Fruit fly (Drosophila melanogaster) whole organism, embryonic: ENCODE measurements around the gene CG14695.
A peak's percentile ranks its signal among the peaks of the same experiment; 100 is the strongest.

ENCODE experiments used
- Atf-2 ChIP-seq: fragments of 200-800 bp; sonication (Bioruptor generic); optimal IDR thresholded peaks from 2 replicates; lab custom pipeline; 2016; ENCODE audit warnings: missing biosample characterization, missing genetic modification characterization
- Bteb2 ChIP-seq: fragments of 200-800 bp; sonication (Bioruptor generic); optimal IDR thresholded peaks from 2 replicates; lab custom pipeline; 2016; ENCODE audit warnings: missing biosample characterization, missing genetic modification characterization
- CG10431 ChIP-seq: fragments of 200-800 bp; sonication (Bioruptor generic); optimal IDR thresholded peaks from 3 replicates; lab custom pipeline; 2018; ENCODE audit warnings: missing biosample characterization, mild to moderate bottlenecking, missing genetic modification characterization
- CG11093 ChIP-seq: fragments of 200-800 bp; sonication (Bioruptor generic); IDR thresholded peaks from 3 replicates; pipeline ENCODE4 v1.3.6; 2022; ENCODE audit warnings: missing biosample characterization, missing genetic modification characterization
- CG12071 ChIP-seq: fragments of 200-800 bp; sonication (Bioruptor generic); optimal IDR thresholded peaks from 3 replicates; lab custom pipeline; 2018; ENCODE audit warnings: missing biosample characterization, mild to moderate bottlenecking, missing genetic modification characterization
- CG12155 ChIP-seq: fragments of 200-800 bp; sonication (Bioruptor generic); optimal IDR thresholded peaks from 3 replicates; lab custom pipeline; 2016; ENCODE audit warnings: missing biosample characterization, missing genetic modification characterization
- CG12659 ChIP-seq: fragments of 200-800 bp; sonication (Bioruptor generic); optimal IDR thresholded peaks from 3 replicates; lab custom pipeline; 2017; ENCODE audit warnings: mild to moderate bottlenecking, missing biosample characterization, missing genetic modification reagents, missing genetic modification characterization
- CG13123 ChIP-seq: fragments of 200-800 bp; sonication (Bioruptor generic); optimal IDR thresholded peaks from 2 replicates; lab custom pipeline; 2016; ENCODE audit warnings: missing biosample characterization, missing genetic modification characterization
- CG14050 ChIP-seq: fragments of 200-800 bp; sonication (Bioruptor generic); IDR thresholded peaks from 3 replicates; pipeline ENCODE4 v1.3.6; 2022; ENCODE audit warnings: missing biosample characterization, missing genetic modification characterization
- CG15479 ChIP-seq: fragments of 200-800 bp; sonication (Bioruptor generic); optimal IDR thresholded peaks from 3 replicates; lab custom pipeline; 2019; ENCODE audit warnings: missing biosample characterization, mild to moderate bottlenecking, missing genetic modification characterization, moderate library complexity
- CG16813 ChIP-seq: fragments of 200-800 bp; sonication (Bioruptor generic); IDR thresholded peaks from 3 replicates; pipeline ENCODE4 v1.3.6; 2022; ENCODE audit warnings: missing biosample characterization, missing genetic modification characterization; ENCODE audit not compliant: partially characterized antibody
- CG17829 ChIP-seq: fragments of 200-800 bp; optimal IDR thresholded peaks from 2 replicates; lab custom pipeline; 2019; ENCODE audit warnings: missing biosample characterization, mild to moderate bottlenecking, missing genetic modification characterization, moderate library complexity
- CG18476 ChIP-seq: fragments of 200-800 bp; sonication (Bioruptor generic); optimal IDR thresholded peaks from 2 replicates; lab custom pipeline; 2016; ENCODE audit warnings: missing biosample characterization, mild to moderate bottlenecking, missing genetic modification characterization
- CG2678 ChIP-seq: fragments of 200-800 bp; sonication (Bioruptor generic); optimal IDR thresholded peaks from 3 replicates; lab custom pipeline; 2019; ENCODE audit warnings: missing biosample characterization, mild to moderate bottlenecking, missing genetic modification characterization, moderate library complexity
- CG30020 ChIP-seq: fragments of 200-800 bp; optimal IDR thresholded peaks from 2 replicates; lab custom pipeline; 2019; ENCODE audit warnings: missing biosample characterization, mild to moderate bottlenecking, missing genetic modification characterization, moderate library complexity
- CG30403 ChIP-seq: fragments of 200-800 bp; sonication (Bioruptor generic); optimal IDR thresholded peaks from 3 replicates; lab custom pipeline; 2016; ENCODE audit warnings: missing biosample characterization, missing genetic modification characterization
- CG3163 ChIP-seq: fragments of 200-800 bp; sonication (Bioruptor generic); optimal IDR thresholded peaks from 3 replicates; lab custom pipeline; 2016; ENCODE audit warnings: missing biosample characterization, missing genetic modification characterization
- CG32767 ChIP-seq: fragments of 200-800 bp; sonication (Bioruptor generic); IDR thresholded peaks from 2 replicates; pipeline ENCODE4 v1.3.6; 2022; ENCODE audit warnings: missing biosample characterization, missing genetic modification characterization
- CG33557 ChIP-seq: fragments of 200-800 bp; sonication (Bioruptor generic); optimal IDR thresholded peaks from 2 replicates; lab custom pipeline; 2019; ENCODE audit warnings: missing biosample characterization, mild to moderate bottlenecking, missing genetic modification characterization, moderate library complexity
- CG4328 ChIP-seq: fragments of 200-800 bp; sonication (Bioruptor generic); optimal IDR thresholded peaks from 3 replicates; lab custom pipeline; 2017; ENCODE audit warnings: missing biosample characterization, missing genetic modification reagents, missing genetic modification characterization
- CG8944 ChIP-seq: fragments of 200-800 bp; sonication (Bioruptor generic); optimal IDR thresholded peaks from 3 replicates; lab custom pipeline; 2016; ENCODE audit warnings: missing biosample characterization, missing genetic modification characterization
- CHES-1-like ChIP-seq: fragments of 200-800 bp; sonication (Bioruptor generic); optimal IDR thresholded peaks from 2 replicates; lab custom pipeline; 2016; ENCODE audit warnings: missing biosample characterization, missing genetic modification characterization
- Doc3 ChIP-seq: fragments of 200-800 bp; sonication (Bioruptor generic); IDR thresholded peaks from 3 replicates; pipeline ENCODE4 v1.3.6; 2022; ENCODE audit warnings: missing biosample characterization, missing genetic modification characterization; ENCODE audit not compliant: partially characterized antibody
- Dp ChIP-seq: fragments of 200-800 bp; sonication (Bioruptor generic); optimal IDR thresholded peaks from 2 replicates; lab custom pipeline; 2018; ENCODE audit warnings: missing biosample characterization, mild to moderate bottlenecking, missing genetic modification characterization, moderate library complexity
- MESR4 ChIP-seq: fragments of 200-800 bp; sonication (Bioruptor generic); optimal IDR thresholded peaks from 2 replicates; lab custom pipeline; 2018; ENCODE audit warnings: missing biosample characterization, mild to moderate bottlenecking, missing genetic modification characterization, moderate library complexity
- Meics ChIP-seq: fragments of 200-800 bp; sonication (Bioruptor generic); optimal IDR thresholded peaks from 2 replicates; lab custom pipeline; 2017; ENCODE audit warnings: missing biosample characterization, mild to moderate bottlenecking, missing genetic modification characterization
- Oaz ChIP-seq: fragments of 200-800 bp; sonication (Bioruptor generic); IDR thresholded peaks from 2 replicates; pipeline ENCODE4 v1.3.6; 2022; ENCODE audit warnings: missing biosample characterization, missing genetic modification characterization
- Pdp1 ChIP-seq, 2 experiments: fragments of 200-800 bp; sonication (Bioruptor generic); optimal IDR thresholded peaks; 3 replicates each; lab custom pipeline; 2016; ENCODE audit warnings: missing biosample characterization in 2 of 2, missing genetic modification characterization in 2 of 2, mild to moderate bottlenecking in 1 of 2, moderate library complexity in 1 of 2
- Rx ChIP-seq: fragments of 200-800 bp; sonication (Bioruptor generic); IDR thresholded peaks from 2 replicates; pipeline ENCODE4 v1.3.6; 2022; ENCODE audit warnings: missing biosample characterization, missing genetic modification characterization
- Sry-δ ChIP-seq: fragments of 200-800 bp; sonication (Bioruptor generic); optimal IDR thresholded peaks from 2 replicates; lab custom pipeline; 2016; ENCODE audit warnings: missing biosample characterization, missing genetic modification characterization
- Ssrp ChIP-seq: fragments of 200-800 bp; sonication (Bioruptor generic); optimal IDR thresholded peaks from 2 replicates; lab custom pipeline; 2018; ENCODE audit warnings: missing biosample characterization, mild to moderate bottlenecking, missing genetic modification characterization, moderate library complexity
- Stat92E ChIP-seq, 3 experiments: fragments of >200 bp in 2 of 3; fragments of 200-800 bp in 1 of 3; sonication (Bioruptor generic) in 1 of 3; optimal IDR thresholded peaks; 2 replicates each; lab custom pipeline; 2017 to 2019; ENCODE audit warnings: missing biosample characterization in 3 of 3, missing genetic modification characterization in 3 of 3, mild to moderate bottlenecking in 1 of 3, moderate library complexity in 1 of 3
- bab2 ChIP-seq: fragments of 200-800 bp; sonication (Bioruptor generic); optimal IDR thresholded peaks from 2 replicates; lab custom pipeline; 2016; ENCODE audit warnings: missing biosample characterization, missing genetic modification characterization
- bbx ChIP-seq: fragments of 200-800 bp; sonication (Bioruptor generic); IDR thresholded peaks from 2 replicates; pipeline ENCODE4 v1.3.6; 2022; ENCODE audit warnings: missing biosample characterization, missing genetic modification characterization; ENCODE audit not compliant: partially characterized antibody
- bowl ChIP-seq: fragments of 200-800 bp; sonication (Bioruptor generic); IDR thresholded peaks from 2 replicates; pipeline ENCODE4 v1.3.6; 2022; ENCODE audit warnings: missing biosample characterization, missing genetic modification characterization
- dm ChIP-seq: fragments of 200-800 bp; sonication (Bioruptor generic); optimal IDR thresholded peaks from 3 replicates; lab custom pipeline; 2016; ENCODE audit warnings: missing biosample characterization, missing genetic modification characterization
- ems ChIP-seq: fragments of 200-800 bp; sonication (Bioruptor generic); optimal IDR thresholded peaks from 3 replicates; lab custom pipeline; 2016; ENCODE audit warnings: missing biosample characterization, missing genetic modification characterization
- fd96Cb ChIP-seq: fragments of 200-800 bp; sonication (Bioruptor generic); optimal IDR thresholded peaks from 2 replicates; lab custom pipeline; 2018; ENCODE audit warnings: missing biosample characterization, mild to moderate bottlenecking, missing genetic modification characterization, moderate library complexity
- hbn ChIP-seq: fragments of 200-800 bp; sonication (Bioruptor generic); IDR thresholded peaks from 2 replicates; pipeline ENCODE4 v1.3.6; 2022; ENCODE audit warnings: missing biosample characterization, missing genetic modification characterization; ENCODE audit not compliant: partially characterized antibody
- ind ChIP-seq: fragments of 200-800 bp; sonication (Bioruptor generic); optimal IDR thresholded peaks from 3 replicates; lab custom pipeline; 2016; ENCODE audit warnings: missing biosample characterization, missing genetic modification characterization
- jigr1 ChIP-seq: fragments of 200-800 bp; sonication (Bioruptor generic); IDR thresholded peaks from 3 replicates; pipeline ENCODE4 v1.3.6; 2022; ENCODE audit warnings: missing biosample characterization, missing genetic modification characterization
- nerfin-1 ChIP-seq: fragments of 200-800 bp; sonication (Bioruptor generic); optimal IDR thresholded peaks from 3 replicates; lab custom pipeline; 2019; ENCODE audit warnings: missing biosample characterization, mild to moderate bottlenecking, missing genetic modification characterization, moderate library complexity
- nmo ChIP-seq: fragments of 200-800 bp; sonication (Bioruptor generic); optimal IDR thresholded peaks from 2 replicates; lab custom pipeline; 2018; ENCODE audit warnings: missing biosample characterization, mild to moderate bottlenecking, missing genetic modification characterization, moderate library complexity
- pb ChIP-seq: fragments of 200-800 bp; sonication (Bioruptor generic); optimal IDR thresholded peaks from 3 replicates; lab custom pipeline; 2016; ENCODE audit warnings: missing biosample characterization, missing genetic modification characterization
- pita ChIP-seq: fragments of 200-800 bp; sonication (Bioruptor generic); optimal IDR thresholded peaks from 2 replicates; lab custom pipeline; 2017; ENCODE audit warnings: missing biosample characterization, mild to moderate bottlenecking, missing genetic modification characterization
- schlank ChIP-seq: fragments of 200-800 bp; sonication (Bioruptor generic); optimal IDR thresholded peaks from 2 replicates; lab custom pipeline; 2018; ENCODE audit warnings: missing biosample characterization, mild to moderate bottlenecking, missing genetic modification characterization
- so ChIP-seq: fragments of 200-800 bp; sonication (Bioruptor generic); IDR thresholded peaks from 3 replicates; pipeline ENCODE4 v1.3.6; 2022; ENCODE audit warnings: missing biosample characterization, missing genetic modification characterization
- sr ChIP-seq: fragments of 200-800 bp; sonication (Bioruptor generic); IDR thresholded peaks from 3 replicates; pipeline ENCODE4 v1.3.6; 2022; ENCODE audit warnings: missing biosample characterization, missing genetic modification characterization
- vvl ChIP-seq: fragments of 200-800 bp; sonication (Bioruptor generic); IDR thresholded peaks from 2 replicates; pipeline ENCODE4 v1.3.6; 2022; ENCODE audit warnings: missing biosample characterization, missing genetic modification characterization

The CG14695 gene

dm6 chr3R:10881824-10882559 is 2.9 kb upstream of the CG14695 start, which contains the start of gene Tpc1 (continued):
- TF ChIP-seq Stat92E (GFP tag; optimal IDR thresholded peaks at IDR 0.05; lab: Kevin White, UChicago) = peak in 1 of 3 experiments; percentile 54
- peak; percentile 15 for TF ChIP-seq Bteb2
- peak; percentile 43 for TF ChIP-seq ems
- peak; percentile 55 for TF ChIP-seq bbx (GFP tag; lab: Robert Waterston, UW)
- TF ChIP-seq Sry-δ = peak; percentile 88
- no peak for TF ChIP-seq CG12071 (GFP tag; lab: Kevin White, UChicago)
- no peak for TF ChIP-seq vvl (GFP tag; lab: Robert Waterston, UW)
- peak; percentile 89 for TF ChIP-seq Dp (GFP tag; lab: Kevin White, UChicago)
- no peak for TF ChIP-seq CG14050 (GFP tag; lab: Robert Waterston, UW)
- TF ChIP-seq CG10431 (GFP tag; lab: Kevin White, UChicago) = no peak
- TF ChIP-seq CG17829 = peak; percentile 53
- TF ChIP-seq fd96Cb = no peak
- TF ChIP-seq pb (GFP tag; lab: Kevin White, UChicago) = no peak
- no peak for TF ChIP-seq Atf-2 (GFP tag; lab: Kevin White, UChicago)
- TF ChIP-seq CG3163 = peak; percentile 7
- peak in 1 of 2 experiments; percentile 93 for TF ChIP-seq Pdp1 (GFP tag; optimal IDR thresholded peaks at IDR 0.05; lab: Kevin White, UChicago)
- TF ChIP-seq CG13123 (GFP tag; lab: Kevin White, UChicago) = no peak
- TF ChIP-seq jigr1 (GFP tag; lab: Robert Waterston, UW) = no peak
- peak; percentile 44 for TF ChIP-seq CHES-1-like (GFP tag; lab: Kevin White, UChicago)
- no peak for TF ChIP-seq Oaz (GFP tag; lab: Robert Waterston, UW)
- TF ChIP-seq CG12155 = peak; percentile 45
- peak; percentile 24 for TF ChIP-seq bab2 (GFP tag; lab: Kevin White, UChicago)
- peak; percentile 52 for TF ChIP-seq MESR4 (GFP tag; lab: Kevin White, UChicago)
- TF ChIP-seq ind (GFP tag; lab: Kevin White, UChicago) = peak; percentile 14
- TF ChIP-seq Meics (GFP tag; lab: Kevin White, UChicago) = peak; percentile 38
- no peak for TF ChIP-seq CG30020
- TF ChIP-seq CG15479 = no peak
- peak; percentile 36 for TF ChIP-seq CG12659 (GFP tag; lab: Kevin White, UChicago)
- peak; percentile 10 for TF ChIP-seq dm (GFP tag; lab: Kevin White, UChicago)
- TF ChIP-seq pita (GFP tag; lab: Kevin White, UChicago) = no peak
- no peak for TF ChIP-seq Rx (GFP tag; lab: Robert Waterston, UW)
- no peak for TF ChIP-seq CG32767
- TF ChIP-seq so = no peak
- peak; percentile 22; the same call in 1 of the 3 replicates for TF ChIP-seq sr (GFP tag; lab: Robert Waterston, UW)
- TF ChIP-seq Doc3 (GFP tag; lab: Robert Waterston, UW) = peak; percentile 90
- peak; percentile 33 for TF ChIP-seq CG2678 (tag; lab: Kevin White, UChicago)
- TF ChIP-seq schlank (tag; lab: Kevin White, UChicago) = no peak
- no peak for TF ChIP-seq bowl (GFP tag; lab: Robert Waterston, UW)
- TF ChIP-seq CG8944 (GFP tag; lab: Kevin White, UChicago) = no peak
- TF ChIP-seq CG4328 = no peak
- peak; percentile 89 for TF ChIP-seq CG16813
- peak; percentile 65 for TF ChIP-seq nmo (GFP tag; lab: Kevin White, UChicago)
- TF ChIP-seq CG30403 (GFP tag; lab: Kevin White, UChicago) = peak; percentile 57
- TF ChIP-seq hbn (GFP tag; lab: Robert Waterston, UW) = peak; percentile 84
- TF ChIP-seq CG11093 = no peak
- TF ChIP-seq nerfin-1 = no peak
- no peak for TF ChIP-seq CG18476 (GFP tag; lab: Kevin White, UChicago)
- TF ChIP-seq CG33557 = no peak
- TF ChIP-seq Ssrp (tag; lab: Kevin White, UChicago) = peak; percentile 2
